Fruit fly (Drosophila melanogaster) whole organism, embryonic: ENCODE results near the gene Ilp5.
A peak's percentile ranks its signal among the peaks of the same experiment; 100 is the strongest.

Experiments used
- Adf1 ChIP-seq: fragments of 200-800 bp; sonication (Bioruptor generic); IDR thresholded peaks from 2 replicates; pipeline ENCODE4 v1.3.6; 2022; ENCODE audit warnings: missing biosample characterization, missing genetic modification characterization
- Asciz ChIP-seq: fragments of 200-800 bp; sonication (Bioruptor generic); optimal IDR thresholded peaks from 2 replicates; lab custom pipeline; 2017; ENCODE audit warnings: missing biosample characterization, mild to moderate bottlenecking, missing genetic modification characterization, missing genetic modification reagents
- Atf6 ChIP-seq: fragments of 200-800 bp; sonication (Bioruptor generic); IDR thresholded peaks from 2 replicates; pipeline ENCODE4 v1.3.6; 2022; ENCODE audit warnings: missing biosample characterization, missing genetic modification characterization
- CG1024 ChIP-seq: fragments of 200-800 bp; sonication (Bioruptor generic); IDR thresholded peaks from 2 replicates; pipeline ENCODE4 v1.3.6; 2022; ENCODE audit warnings: missing biosample characterization, missing genetic modification characterization
- CG10321 ChIP-seq: fragments of 200-800 bp; sonication (Bioruptor generic); IDR thresholded peaks from 2 replicates; pipeline ENCODE4 v1.3.6; 2022; ENCODE audit warnings: missing biosample characterization, missing genetic modification characterization
- CG10543 ChIP-seq: fragments of 200-800 bp; sonication (Bioruptor generic); optimal IDR thresholded peaks from 3 replicates; lab custom pipeline; 2017; ENCODE audit warnings: missing biosample characterization, mild to moderate bottlenecking, missing genetic modification characterization, moderate library complexity
- CG10654 ChIP-seq: fragments of 200-800 bp; sonication (Bioruptor generic); optimal IDR thresholded peaks from 2 replicates; lab custom pipeline; 2016; ENCODE audit warnings: missing biosample characterization, missing genetic modification characterization
- CG11456 ChIP-seq: fragments of 200-800 bp; sonication (Bioruptor generic); IDR thresholded peaks from 3 replicates; pipeline ENCODE4 v1.3.6; 2022; ENCODE audit warnings: missing biosample characterization, missing genetic modification characterization
- CG13296 ChIP-seq: fragments of 200-800 bp; sonication (Bioruptor generic); optimal IDR thresholded peaks from 3 replicates; lab custom pipeline; 2018; ENCODE audit warnings: missing biosample characterization, mild to moderate bottlenecking, missing genetic modification characterization
- CG13775 ChIP-seq: fragments of 200-800 bp; sonication (Bioruptor generic); optimal IDR thresholded peaks from 3 replicates; lab custom pipeline; 2017; ENCODE audit warnings: missing biosample characterization, mild to moderate bottlenecking, missing genetic modification characterization
- CG14860 ChIP-seq: fragments of 200-800 bp; sonication (Bioruptor generic); IDR thresholded peaks from 3 replicates; pipeline ENCODE4 v1.3.6; 2022; ENCODE audit warnings: missing biosample characterization, missing genetic modification characterization; ENCODE audit not compliant: partially characterized antibody
- CG15073 ChIP-seq: fragments of 200-800 bp; sonication (Bioruptor generic); optimal IDR thresholded peaks from 2 replicates; lab custom pipeline; 2016; ENCODE audit warnings: missing biosample characterization, missing genetic modification characterization
- CG15269 ChIP-seq: fragments of 200-800 bp; sonication (Bioruptor generic); optimal IDR thresholded peaks from 2 replicates; lab custom pipeline; 2018; ENCODE audit warnings: missing biosample characterization, mild to moderate bottlenecking, missing genetic modification characterization, moderate library complexity
- CG7745 ChIP-seq: fragments of 200-800 bp; sonication (Bioruptor generic); optimal IDR thresholded peaks from 2 replicates; lab custom pipeline; 2018; ENCODE audit warnings: missing biosample characterization, mild to moderate bottlenecking, missing genetic modification characterization, moderate library complexity
- CG7963 ChIP-seq: fragments of 200-800 bp; sonication (Bioruptor generic); IDR thresholded peaks from 3 replicates; pipeline ENCODE4 v1.3.6; 2022; ENCODE audit warnings: missing biosample characterization, missing genetic modification characterization; ENCODE audit not compliant: partially characterized antibody
- CG8478 ChIP-seq: fragments of >200 bp; optimal IDR thresholded peaks from 2 replicates; lab custom pipeline; 2018
- CoRest ChIP-seq: fragments of 200-800 bp; sonication (Bioruptor generic); optimal IDR thresholded peaks from 3 replicates; lab custom pipeline; 2018; ENCODE audit warnings: missing biosample characterization, mild to moderate bottlenecking, missing genetic modification characterization, moderate library complexity
- CrebB ChIP-seq: fragments of 200-800 bp; sonication (Bioruptor generic); optimal IDR thresholded peaks from 3 replicates; lab custom pipeline; 2018; ENCODE audit warnings: missing biosample characterization, mild to moderate bottlenecking, missing genetic modification characterization
- Doc2 ChIP-seq: fragments of 200-800 bp; sonication (Bioruptor generic); IDR thresholded peaks from 2 replicates; pipeline ENCODE4 v1.3.6; 2022; ENCODE audit warnings: missing biosample characterization, missing genetic modification characterization
- Ets65A ChIP-seq: fragments of 200-800 bp; sonication (Bioruptor generic); peaks from one replicate; lab custom pipeline; 2016; ENCODE audit warnings: missing biosample characterization, missing genetic modification characterization
- Ets97D ChIP-seq: fragments of 200-800 bp; sonication (Bioruptor generic); optimal IDR thresholded peaks from 3 replicates; lab custom pipeline; 2016; ENCODE audit warnings: missing biosample characterization, missing genetic modification characterization
- Fer1 ChIP-seq: fragments of 200-800 bp; sonication (Bioruptor generic); optimal IDR thresholded peaks from 2 replicates; lab custom pipeline; 2017; ENCODE audit warnings: missing biosample characterization, mild to moderate bottlenecking, missing genetic modification characterization
- HLH3B ChIP-seq: fragments of 200-800 bp; sonication (Bioruptor generic); IDR thresholded peaks from 2 replicates; pipeline ENCODE4 v1.3.6; 2022; ENCODE audit warnings: missing biosample characterization, missing genetic modification characterization
- Hr39 ChIP-seq: fragments of >200 bp; optimal IDR thresholded peaks from 2 replicates; lab custom pipeline; 2017
- Hr78 ChIP-seq, 2 experiments: fragments of 200-800 bp in 1 of 2; fragments of >200 bp in 1 of 2; sonication (Bioruptor generic) in 1 of 2; optimal IDR thresholded peaks; 2 replicates each; lab custom pipeline; 2017 to 2019; ENCODE audit warnings: missing biosample characterization in 2 of 2, missing genetic modification characterization in 2 of 2, mild to moderate bottlenecking in 1 of 2, moderate library complexity in 1 of 2
- Lim3 ChIP-seq: fragments of 200-800 bp; sonication (Bioruptor generic); IDR thresholded peaks from 2 replicates; pipeline ENCODE4 v1.3.6; 2022; ENCODE audit warnings: missing biosample characterization, missing genetic modification characterization
- Neu2 ChIP-seq: fragments of 200-800 bp; sonication (Bioruptor generic); optimal IDR thresholded peaks from 3 replicates; lab custom pipeline; 2016; ENCODE audit warnings: missing biosample characterization, missing genetic modification characterization, borderline replicate concordance
- Nf-YA ChIP-seq: fragments of 200-800 bp; sonication (Bioruptor generic); IDR thresholded peaks from 2 replicates; pipeline ENCODE4 v1.3.6; 2022; ENCODE audit warnings: missing biosample characterization, missing genetic modification characterization
- Opbp ChIP-seq: fragments of 200-800 bp; sonication (Bioruptor generic); IDR thresholded peaks from 3 replicates; pipeline ENCODE4 v1.3.6; 2022; ENCODE audit warnings: missing biosample characterization, missing genetic modification characterization; ENCODE audit not compliant: partially characterized antibody
- Rfx ChIP-seq: fragments of 200-800 bp; sonication (Bioruptor generic); IDR thresholded peaks from 2 replicates; pipeline ENCODE4 v1.3.6; 2022; ENCODE audit warnings: missing biosample characterization, missing genetic modification characterization
- Sox100B ChIP-seq: fragments of 200-800 bp; sonication (Bioruptor generic); optimal IDR thresholded peaks from 3 replicates; lab custom pipeline; 2018; ENCODE audit warnings: missing biosample characterization, mild to moderate bottlenecking, missing genetic modification characterization
- Ssrp ChIP-seq: fragments of 200-800 bp; sonication (Bioruptor generic); optimal IDR thresholded peaks from 2 replicates; lab custom pipeline; 2018; ENCODE audit warnings: missing biosample characterization, mild to moderate bottlenecking, missing genetic modification characterization, moderate library complexity
- TFAM ChIP-seq: fragments of 200-800 bp; sonication (Bioruptor generic); optimal IDR thresholded peaks from 2 replicates; lab custom pipeline; 2017; ENCODE audit warnings: missing biosample characterization, missing genetic modification characterization, inconsistent platforms
- bbx ChIP-seq: fragments of 200-800 bp; sonication (Bioruptor generic); IDR thresholded peaks from 2 replicates; pipeline ENCODE4 v1.3.6; 2022; ENCODE audit warnings: missing biosample characterization, missing genetic modification characterization; ENCODE audit not compliant: partially characterized antibody
- bsh ChIP-seq, 2 experiments: fragments of 200-800 bp; sonication (Bioruptor generic); optimal IDR thresholded peaks; 2 replicates each; lab custom pipeline; 2017 to 2018; ENCODE audit warnings: mild to moderate bottlenecking in 2 of 2, missing biosample characterization in 2 of 2, missing genetic modification characterization in 2 of 2, moderate library complexity in 1 of 2
- crol ChIP-seq: fragments of 200-800 bp; sonication (Bioruptor generic); IDR thresholded peaks from 2 replicates; pipeline ENCODE4 v1.3.6; 2022; ENCODE audit warnings: missing biosample characterization, missing genetic modification characterization
- eve ChIP-seq, 2 experiments: fragments of >200 bp; optimal IDR thresholded peaks; 2 replicates each; lab custom pipeline; 2017; ENCODE audit warnings: missing biosample characterization in 2 of 2, missing genetic modification characterization in 2 of 2
- fd3F ChIP-seq: fragments of 200-800 bp; sonication (Bioruptor generic); optimal IDR thresholded peaks from 2 replicates; lab custom pipeline; 2018; ENCODE audit warnings: missing biosample characterization, mild to moderate bottlenecking, missing genetic modification characterization, moderate library complexity
- fd96Cb ChIP-seq: fragments of 200-800 bp; sonication (Bioruptor generic); optimal IDR thresholded peaks from 2 replicates; lab custom pipeline; 2018; ENCODE audit warnings: missing biosample characterization, mild to moderate bottlenecking, missing genetic modification characterization, moderate library complexity
- gcm2 ChIP-seq: fragments of 200-800 bp; sonication (Bioruptor generic); optimal IDR thresholded peaks from 2 replicates; lab custom pipeline; 2016; ENCODE audit warnings: missing biosample characterization, missing genetic modification characterization
- gsb ChIP-seq: fragments of 200-800 bp; sonication (Bioruptor generic); IDR thresholded peaks from 2 replicates; pipeline ENCODE4 v1.3.6; 2022; ENCODE audit warnings: missing biosample characterization, missing genetic modification characterization
- hb ChIP-seq: fragments of 200-800 bp; sonication (Bioruptor generic); IDR thresholded peaks from 3 replicates; pipeline ENCODE4 v1.3.6; 2022; ENCODE audit warnings: missing biosample characterization, missing genetic modification characterization; ENCODE audit not compliant: partially characterized antibody
- hbn ChIP-seq: fragments of 200-800 bp; sonication (Bioruptor generic); IDR thresholded peaks from 2 replicates; pipeline ENCODE4 v1.3.6; 2022; ENCODE audit warnings: missing biosample characterization, missing genetic modification characterization; ENCODE audit not compliant: partially characterized antibody
- kni ChIP-seq: fragments of 200-800 bp; sonication (Bioruptor generic); optimal IDR thresholded peaks from 3 replicates; lab custom pipeline; 2017; ENCODE audit warnings: mild to moderate bottlenecking, missing biosample characterization, missing genetic modification reagents, missing genetic modification characterization
- lab ChIP-seq: fragments of 200-800 bp; sonication (Bioruptor generic); optimal IDR thresholded peaks from 3 replicates; lab custom pipeline; 2017; ENCODE audit warnings: missing biosample characterization, missing genetic modification characterization, mild to moderate bottlenecking, moderate library complexity, missing genetic modification reagents
- nom ChIP-seq: fragments of 200-800 bp; sonication (Bioruptor generic); optimal IDR thresholded peaks from 2 replicates; lab custom pipeline; 2017; ENCODE audit warnings: missing biosample characterization, missing genetic modification characterization, mild to moderate bottlenecking, moderate library complexity, missing genetic modification reagents
- salm ChIP-seq: fragments of 200-800 bp; sonication (Bioruptor generic); optimal IDR thresholded peaks from 2 replicates; lab custom pipeline; 2018; ENCODE audit warnings: missing biosample characterization, mild to moderate bottlenecking, missing genetic modification characterization
- schlank ChIP-seq: fragments of 200-800 bp; sonication (Bioruptor generic); optimal IDR thresholded peaks from 2 replicates; lab custom pipeline; 2018; ENCODE audit warnings: missing biosample characterization, mild to moderate bottlenecking, missing genetic modification characterization
- tgo ChIP-seq: fragments of 200-800 bp; sonication (Bioruptor generic); IDR thresholded peaks from 3 replicates; pipeline ENCODE4 v1.3.6; 2022; ENCODE audit warnings: missing biosample characterization, missing genetic modification characterization

Gene Ilp5

dm6 chr3L:9847420-9847977, 23.8 kb upstream of the Ilp5 start (continued):
- TF ChIP-seq CG7745 (tag; lab: Kevin White, UChicago) (no peak), gsb (no peak), schlank (tag; lab: Kevin White, UChicago) (peak; percentile 46), hbn (GFP tag; lab: Robert Waterston, UW) (no peak), fd96Cb (tag; lab: Kevin White, UChicago) (peak; percentile 3), Fer1 (peak; percentile 60), kni (GFP tag; lab: Kevin White, UChicago) (no peak), CG13775 (GFP tag; lab: Kevin White, UChicago) (no peak), CG10654 (GFP tag; lab: Kevin White, UChicago) (no peak), CG15073 (no peak), Adf1 (no peak), crol (GFP tag; lab: Robert Waterston, UW) (no peak), CG8478 (lab: Kevin White, UChicago) (no peak), HLH3B (GFP tag; lab: Robert Waterston, UW) (peak; percentile 59; the same call in 1 of the 2 replicates), CG15269 (peak; percentile 74), Atf6 (GFP tag; lab: Robert Waterston, UW) (peak; percentile 58; the same call in 1 of the 2 replicates), Neu2 (GFP tag; lab: Kevin White, UChicago) (no peak), salm (no peak), CG13296 (peak; percentile 51), TFAM (no peak), Hr78 (GFP tag; optimal IDR thresholded peaks at IDR 0.05; lab: Kevin White, UChicago) (no peak), CG1024 (GFP tag; lab: Robert Waterston, UW) (no peak), tgo (peak; percentile 46; the same call in 2 of the 3 replicates), Ets97D (GFP tag; lab: Kevin White, UChicago) (no peak), bbx (GFP tag; lab: Robert Waterston, UW) (no peak), Ets65A (GFP tag; lab: Kevin White, UChicago) (peak; percentile 87), CG10321 (GFP tag; lab: Robert Waterston, UW) (no peak), CrebB (tag; lab: Kevin White, UChicago) (peak; percentile 36), Asciz (peak; percentile 15), CG7963 (no peak), gcm2 (peak; percentile 1)

dm6 chr3L:9846577-9847342, 23.1 kb upstream of the Ilp5 start:
- peak; percentile 17 for TF ChIP-seq fd3F (GFP tag; lab: Kevin White, UChicago)
- TF ChIP-seq crol (GFP tag; lab: Robert Waterston, UW), result no peak
- TF ChIP-seq Opbp (GFP tag; lab: Robert Waterston, UW), result peak; percentile 44; the same call in 1 of the 3 replicates
- no peak for TF ChIP-seq Lim3 (GFP tag; lab: Robert Waterston, UW)
- TF ChIP-seq Nf-YA, result no peak
- TF ChIP-seq Ets97D (GFP tag; lab: Kevin White, UChicago), result no peak
- 0 out of 3 replicates have a peak, but pooled peaks have one; percentile 26 for TF ChIP-seq CG14860 (GFP tag; lab: Robert Waterston, UW)
- no peak for TF ChIP-seq Sox100B (GFP tag; lab: Kevin White, UChicago)
- peak; percentile 16 for TF ChIP-seq nom
- TF ChIP-seq CG11456, result no peak
- no peak for TF ChIP-seq eve (GFP tag; optimal IDR thresholded peaks at IDR 0.05; lab: Kevin White, UChicago)
- peak; percentile 63; the same call in 1 of the 3 replicates for TF ChIP-seq hb
- TF ChIP-seq Ssrp, result no peak
- TF ChIP-seq CoRest (tag; lab: Kevin White, UChicago), result no peak
- TF ChIP-seq CG10543 (GFP tag; lab: Kevin White, UChicago), result peak; percentile 11
- TF ChIP-seq Hr39, result no peak
- TF ChIP-seq Doc2, result no peak
- peak; percentile 23; the same call in 1 of the 2 replicates for TF ChIP-seq Rfx (GFP tag; lab: Robert Waterston, UW)
- peak; percentile 33 for TF ChIP-seq lab (GFP tag; lab: Kevin White, UChicago)
- peak in 1 of 2 experiments; percentile 51 for TF ChIP-seq bsh (GFP tag; optimal IDR thresholded peaks at IDR 0.05; lab: Kevin White, UChicago)
